Worm (Caenorhabditis elegans) whole organism, young adult: ENCODE results near the gene clec-27.

ENCODE experiments used
- B0336.3 ChIP-seq: fragments of 200-800 bp; sonication (Bioruptor generic); IDR thresholded peaks from 2 replicates; pipeline ENCODE4 v1.3.6; 2022; ENCODE audit warnings: missing genetic modification characterization, missing compliant biosample characterization
- D2030.7 ChIP-seq: fragments of 200-800 bp; sonication (Bioruptor generic); IDR thresholded peaks from 2 replicates; pipeline ENCODE4 v1.3.6; 2022; ENCODE audit warnings: missing genetic modification reagents, missing genetic modification characterization, missing compliant biosample characterization
- F22D6.2 ChIP-seq: sonication (generic microtip); optimal IDR thresholded peaks from 2 replicates; lab custom pipeline; 2016; ENCODE audit warnings: mild to moderate bottlenecking, missing genetic modification characterization, missing compliant biosample characterization
- F37B4.10 ChIP-seq: fragments of 200-800 bp; sonication (Bioruptor generic); IDR thresholded peaks from 2 replicates; pipeline ENCODE4 v1.3.6; 2022; ENCODE audit warnings: missing genetic modification characterization, missing compliant biosample characterization
- F57A8.1 ChIP-seq: fragments of 200-800 bp; sonication (Bioruptor generic); optimal IDR thresholded peaks from 2 replicates; lab custom pipeline; 2018; ENCODE audit warnings: mild to moderate bottlenecking, missing genetic modification characterization, moderate library complexity, missing compliant biosample characterization
- Y95B8A.8 ChIP-seq: fragments of 200-800 bp; sonication (Bioruptor generic); IDR thresholded peaks from 2 replicates; pipeline ENCODE4 v1.3.6; 2022; ENCODE audit warnings: missing genetic modification reagents, missing genetic modification characterization, missing compliant biosample characterization
- akir-1 ChIP-seq: fragments of 200-800 bp; sonication (Bioruptor generic); optimal IDR thresholded peaks from 2 replicates; lab custom pipeline; 2018; ENCODE audit warnings: mild to moderate bottlenecking, missing genetic modification characterization, moderate library complexity, missing compliant biosample characterization
- ama-1 ChIP-seq, 3 experiments: fragments of 150-350 bp in 1 of 3; sonication (generic microtip) in 2 of 3; optimal IDR thresholded peaks; 2 replicates each; lab custom pipeline; 2014 to 2018; ENCODE audit warnings: missing biosample characterization in 2 of 3, missing genetic modification characterization in 2 of 3, missing genetic modification reagents in 2 of 3
- attf-3 ChIP-seq: fragments of 200-800 bp; sonication (Bioruptor generic); conservative IDR thresholded peaks from 2 replicates; pipeline ENCODE4 v1.3.6; 2022; ENCODE audit warnings: missing genetic modification reagents, missing genetic modification characterization, missing compliant biosample characterization
- ccch-3 ChIP-seq: fragments of 200-800 bp; sonication (Bioruptor generic); optimal IDR thresholded peaks from 2 replicates; lab custom pipeline; 2018; ENCODE audit warnings: mild to moderate bottlenecking, missing genetic modification characterization, missing compliant biosample characterization
- cebp-1 ChIP-seq, 2 experiments: fragments of 200-800 bp in 1 of 2; sonication (Bioruptor generic) in 1 of 2; sonication (generic microtip) in 1 of 2; IDR thresholded peaks in 1 of 2; optimal IDR thresholded peaks in 1 of 2; 2 replicates each; pipeline versions ENCODE4 v1.3.6 to Lab custom; 2017 to 2022; ENCODE audit warnings: missing compliant biosample characterization in 2 of 2, missing genetic modification characterization in 2 of 2, mild to moderate bottlenecking in 1 of 2, missing genetic modification reagents in 1 of 2, moderate library complexity in 1 of 2
- ceh-91 ChIP-seq: fragments of 200-800 bp; sonication (Bioruptor generic); IDR thresholded peaks from 2 replicates; pipeline ENCODE4 v1.3.6; 2022; ENCODE audit warnings: missing genetic modification reagents, missing genetic modification characterization, missing compliant biosample characterization
- fkh-3 ChIP-seq: sonication (generic microtip); optimal IDR thresholded peaks from 2 replicates; lab custom pipeline; 2016; ENCODE audit warnings: mild to moderate bottlenecking, missing genetic modification characterization, missing compliant biosample characterization
- him-1 ChIP-seq: sonication (generic microtip); optimal IDR thresholded peaks from 2 replicates; lab custom pipeline; 2016; ENCODE audit warnings: missing genotype, missing genetic modification reagents, missing genetic modification characterization, missing compliant biosample characterization
- hlh-26 ChIP-seq: fragments of 200-800 bp; sonication (Bioruptor generic); conservative IDR thresholded peaks from 2 replicates; pipeline ENCODE4 v1.3.6; 2022; ENCODE audit warnings: missing genetic modification reagents, missing genetic modification characterization, missing compliant biosample characterization
- hmg-1.2 ChIP-seq: fragments of 200-800 bp; sonication (Bioruptor generic); IDR thresholded peaks from 2 replicates; pipeline ENCODE4 v1.3.6; 2022; ENCODE audit warnings: missing genetic modification reagents, missing genetic modification characterization, missing compliant biosample characterization
- hrde-1 ChIP-seq: sonication (generic microtip); optimal IDR thresholded peaks from 2 replicates; lab custom pipeline; 2016; ENCODE audit warnings: missing genetic modification characterization, mild to moderate bottlenecking, missing compliant biosample characterization, moderate library complexity, missing genotype, missing genetic modification reagents, borderline replicate concordance
- hsf-1 ChIP-seq: fragments of 200-800 bp; sonication (Bioruptor generic); IDR thresholded peaks from 2 replicates; pipeline ENCODE4 v1.3.6; 2022; ENCODE audit warnings: missing genetic modification reagents, missing genetic modification characterization, missing compliant biosample characterization
- lin-40 ChIP-seq: sonication (generic microtip); optimal IDR thresholded peaks from 2 replicates; lab custom pipeline; 2016; ENCODE audit warnings: missing genetic modification characterization, mild to moderate bottlenecking, missing compliant biosample characterization, missing genotype, missing genetic modification reagents
- lin-54 ChIP-seq: fragments of 200-800 bp; sonication (Bioruptor generic); optimal IDR thresholded peaks from 2 replicates; lab custom pipeline; 2018; ENCODE audit warnings: mild to moderate bottlenecking, missing genetic modification characterization, missing compliant biosample characterization
- lir-1 ChIP-seq: fragments of 200-800 bp; sonication (Bioruptor generic); conservative IDR thresholded peaks from 2 replicates; pipeline ENCODE4 v1.3.6; 2022; ENCODE audit warnings: missing genetic modification reagents, missing genetic modification characterization, missing compliant biosample characterization
- madf-6 ChIP-seq: fragments of 200-800 bp; sonication (Bioruptor generic); IDR thresholded peaks from 2 replicates; pipeline ENCODE4 v1.3.6; 2022; ENCODE audit warnings: missing genetic modification reagents, missing genetic modification characterization, missing compliant biosample characterization
- mcd-1 ChIP-seq: fragments of 200-800 bp; sonication (Bioruptor generic); IDR thresholded peaks from 2 replicates; pipeline ENCODE4 v1.3.6; 2022; ENCODE audit warnings: missing genetic modification reagents, missing genetic modification characterization, missing compliant biosample characterization
- nfyb-1 ChIP-seq: fragments of 200-800 bp; sonication (Bioruptor generic); IDR thresholded peaks from 2 replicates; pipeline ENCODE4 v1.3.6; 2022; ENCODE audit warnings: missing genetic modification reagents, missing genetic modification characterization, missing compliant biosample characterization
- nhr-120 ChIP-seq: fragments of 200-800 bp; sonication (Bioruptor generic); IDR thresholded peaks from 2 replicates; pipeline ENCODE4 v1.3.6; 2022; ENCODE audit warnings: missing genetic modification characterization, missing compliant biosample characterization
- nhr-179 ChIP-seq: sonication (generic microtip); optimal IDR thresholded peaks from 2 replicates; lab custom pipeline; 2016; ENCODE audit warnings: mild to moderate bottlenecking, missing genetic modification characterization, missing compliant biosample characterization
- nhr-80 ChIP-seq: sonication (generic microtip); optimal IDR thresholded peaks from 2 replicates; lab custom pipeline; 2016; ENCODE audit warnings: missing genetic modification characterization, missing compliant biosample characterization
- pbrm-1 ChIP-seq: fragments of 200-800 bp; sonication (Bioruptor generic); IDR thresholded peaks from 2 replicates; pipeline ENCODE4 v1.3.6; 2022; ENCODE audit warnings: missing genetic modification reagents, missing genetic modification characterization, missing compliant biosample characterization
- pha-4 ChIP-seq: fragments of 150-350 bp; sonication (generic microtip); optimal IDR thresholded peaks from 2 replicates; lab custom pipeline; 2014; ENCODE audit warnings: missing biosample characterization, missing genetic modification reagents, missing genetic modification characterization
- repo-1 ChIP-seq: sonication (generic microtip); optimal IDR thresholded peaks from 2 replicates; lab custom pipeline; 2017; ENCODE audit warnings: mild to moderate bottlenecking, missing genetic modification characterization, missing compliant biosample characterization
- sdz-38 ChIP-seq: sonication (generic microtip); optimal IDR thresholded peaks from 2 replicates; lab custom pipeline; 2016; ENCODE audit warnings: missing genotype, missing genetic modification characterization, missing compliant biosample characterization
- snpc-4 ChIP-seq, 5 experiments: fragments of 150-350 bp in 1 of 5; sonication (generic microtip) in 4 of 5; optimal IDR thresholded peaks; 2 replicates each; lab custom pipeline; 2014 to 2018; ENCODE audit warnings: missing genetic modification characterization in 5 of 5, missing biosample characterization in 3 of 5, antibody characterized with exemption in 2 of 5, mild to moderate bottlenecking in 2 of 5, missing compliant biosample characterization in 2 of 5, missing genotype in 2 of 5, moderate library complexity in 2 of 5, missing genetic modification reagents in 1 of 5
- sptf-2 ChIP-seq: fragments of 200-800 bp; sonication (Bioruptor generic); optimal IDR thresholded peaks from 2 replicates; lab custom pipeline; 2018; ENCODE audit warnings: mild to moderate bottlenecking, missing genetic modification characterization, missing compliant biosample characterization
- zfh-2 ChIP-seq: fragments of 200-800 bp; sonication (Bioruptor generic); conservative IDR thresholded peaks from 2 replicates; pipeline ENCODE4 v1.3.6; 2022; ENCODE audit warnings: missing genetic modification reagents, missing genetic modification characterization, missing compliant biosample characterization

Gene clec-27

ce11 chrV:16812371-16812770 lies 42.1 kb upstream of the clec-27 start:
- no peak for TF ChIP-seq hsf-1
- TF ChIP-seq nfyb-1 (GFP tag; lab: Robert Waterston, UW) = peak; percentile 46; the same call in 1 of the 2 replicates

- TF ChIP-seq hlh-26 (GFP tag; lab: Robert Waterston, UW) = no peak
- peak; percentile 18 for TF ChIP-seq hrde-1 (tag; lab: Kevin White, UChicago)
- no peak for TF ChIP-seq ccch-3 (GFP tag; lab: Kevin White, UChicago)
- 0 out of 2 replicates have a peak, but pooled peaks have one; percentile 17 for TF ChIP-seq mcd-1
- no peak for TF ChIP-seq sptf-2 (GFP tag; lab: Kevin White, UChicago)
- no peak for TF ChIP-seq nhr-179 (tag; lab: Kevin White, UChicago)
- TF ChIP-seq attf-3 (GFP tag; lab: Robert Waterston, UW) = no peak
- TF ChIP-seq repo-1 = no peak
- peak; percentile 41; the same call in 1 of the 2 replicates for TF ChIP-seq B0336.3 (GFP tag; lab: Robert Waterston, UW)
- TF ChIP-seq zfh-2 (GFP tag; lab: Robert Waterston, UW) = no peak
- TF ChIP-seq cebp-1 (GFP tag; IDR thresholded peaks at IDR 0.05; lab: Robert Waterston, UW) = no peak
- TF ChIP-seq cebp-1 (tag; optimal IDR thresholded peaks at IDR 0.05; lab: Kevin White, UChicago) = peak; percentile 22
- no peak for TF ChIP-seq lin-54 (GFP tag; lab: Kevin White, UChicago)
- no peak for TF ChIP-seq ama-1 (optimal IDR thresholded peaks at IDR 0.05; lab: Kevin White, UChicago)
- TF ChIP-seq ama-1 (GFP tag; optimal IDR thresholded peaks at IDR 0.05; lab: Kevin White, UChicago) = peak in 1 of 2 experiments; percentile 40
- TF ChIP-seq hmg-1.2 = peak; percentile 90
- TF ChIP-seq Y95B8A.8 (GFP tag; lab: Robert Waterston, UW) = 0 out of 2 replicates have a peak, but pooled peaks have one; percentile 34
- peak; percentile 6; the same call in 1 of the 2 replicates for TF ChIP-seq madf-6
- no peak for TF ChIP-seq akir-1
- TF ChIP-seq, all 124 proteins: peak for 8
These were observed 39.8 kb upstream of the clec-27 start for ce11 chrV:16814541-16815207.

- no peak for TF ChIP-seq lin-40 (tag; lab: Kevin White, UChicago)
- no peak for TF ChIP-seq hmg-1.2
- no peak for TF ChIP-seq lir-1 (GFP tag; lab: Robert Waterston, UW)
- TF ChIP-seq ceh-91 (GFP tag; lab: Robert Waterston, UW) = no peak
These were observed 39.2 kb upstream of the clec-27 start, which contains the start of gene T20B3.1 for ce11 chrV:16815261-16815660. T20B3.1 (plus strand) TSS chrV:16815561.

- TF ChIP-seq F22D6.2 (no peak), snpc-4 (GFP tag; optimal IDR thresholded peaks at IDR 0.05; lab: Kevin White, UChicago) (no peak), snpc-4 (tag; optimal IDR thresholded peaks at IDR 0.05; lab: Kevin White, UChicago) (peak in 1 of 4 experiments; percentile 18), nhr-80 (tag; lab: Kevin White, UChicago) (peak; percentile 56), cebp-1 (GFP tag; IDR thresholded peaks at IDR 0.05; lab: Robert Waterston, UW) (no peak), cebp-1 (tag; optimal IDR thresholded peaks at IDR 0.05; lab: Kevin White, UChicago) (peak; percentile 17), pha-4 (tag; lab: Kevin White, UChicago) (no peak)
These were observed 37.7 kb upstream of the clec-27 start for ce11 chrV:16816707-16817106.

ce11 chrV:16821270-16821737 lies 33.1 kb upstream of the clec-27 start, which contains the start of gene T20B3.14:
T20B3.14 (minus strand) TSS chrV:16821320.
- TF ChIP-seq nhr-120 (no peak), F57A8.1 (no peak), sdz-38 (tag; lab: Kevin White, UChicago) (no peak), F37B4.10 (GFP tag; lab: Robert Waterston, UW) (0 out of 2 replicates have a peak, but pooled peaks have one; percentile 89), him-1 (tag; lab: Kevin White, UChicago) (no peak), D2030.7 (GFP tag; lab: Robert Waterston, UW) (no peak), pbrm-1 (no peak), fkh-3 (tag; lab: Kevin White, UChicago) (no peak)
